Worm (Caenorhabditis elegans): ENCODE results near the gene fli-1.

DNA sequence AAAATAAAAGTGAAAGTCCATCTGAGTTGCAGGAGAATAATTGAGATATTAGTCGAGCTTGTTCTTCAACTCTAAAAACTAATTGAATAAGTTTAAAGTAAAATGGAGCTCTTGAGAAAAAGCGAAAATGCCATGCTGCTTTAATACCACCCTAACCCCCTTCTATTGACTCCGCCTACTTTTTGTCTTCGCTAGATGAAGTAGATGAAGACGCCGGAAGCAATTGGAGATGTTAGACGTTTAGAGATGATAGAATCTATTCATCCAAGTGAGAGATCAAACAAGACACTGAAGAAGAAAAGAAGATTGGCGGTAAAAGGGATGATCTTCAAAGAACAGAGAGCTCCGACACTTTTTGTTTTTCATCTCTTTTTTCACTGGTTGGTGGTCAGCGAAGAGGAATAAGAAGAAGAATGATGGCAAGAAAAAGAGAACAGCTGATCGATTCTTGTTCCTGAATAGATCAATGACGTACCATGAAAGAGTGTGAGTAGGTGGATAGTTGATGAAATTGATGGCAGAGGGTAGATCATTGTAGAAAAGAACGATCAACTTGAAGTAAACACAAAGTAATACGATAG lies 29.0 kb downstream of the fli-1 start:
- TF ChIP-seq klf-2 (GFP tag; conservative IDR thresholded peaks at IDR 0.05) (no peak), flt-1 (GFP tag; IDR thresholded peaks at IDR 0.05) (no peak), ztf-23 (GFP tag; IDR thresholded peaks at IDR 0.05) (no peak), cog-1 (tag; optimal IDR thresholded peaks at IDR 0.05) (no peak), ref-1 (GFP tag; conservative IDR thresholded peaks at IDR 0.05) (no peak), ztf-29 (GFP tag; IDR thresholded peaks at IDR 0.05) (no peak), T22C8.4 (GFP tag; IDR thresholded peaks at IDR 0.05) (no peak), tab-1 (GFP tag; IDR thresholded peaks at IDR 0.05) (no peak)
